Worm (Caenorhabditis elegans): Measurements from ENCODE around the gene srx-118.

The srx-118 gene

ce11 chrII:12525526-12525925, at the start of gene srx-118:
TSS of gene srx-118 (plus strand) at chrII:12525826.
- TF ChIP-seq unc-62 (GFP tag; optimal IDR thresholded peaks at IDR 0.05): no peak

- no peak for TF ChIP-seq unc-62 (GFP tag; optimal IDR thresholded peaks at IDR 0.05)
Observed at ce11 chrII:12480811-12481210, 44.8 kb upstream of the srx-118 start, which contains the start of gene arrd-9. TSS of gene arrd-9 (minus strand) at chrII:12480911.

- no peak for TF ChIP-seq unc-62 (GFP tag; optimal IDR thresholded peaks at IDR 0.05)
Observed at ce11 chrII:12481645-12482044, 44.0 kb upstream of the srx-118 start.

DNA sequence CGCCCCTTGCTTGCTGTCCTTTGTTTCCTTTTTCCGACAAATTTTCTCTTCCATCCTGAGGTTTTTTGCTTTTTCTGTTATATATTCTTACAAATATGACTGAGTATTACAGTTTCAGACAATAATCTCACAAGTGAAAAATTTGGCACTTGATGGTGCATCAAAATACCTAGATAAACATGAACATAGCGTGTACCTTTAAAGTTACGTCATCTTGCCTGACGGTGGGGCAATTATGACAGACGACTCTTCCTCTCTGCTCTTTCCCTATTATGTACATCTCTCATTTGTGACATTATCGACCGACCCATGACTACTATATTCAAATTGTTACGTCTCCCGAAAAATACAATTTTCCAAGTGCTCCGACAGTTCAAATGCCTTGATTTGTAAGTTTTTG, 43.0 kb upstream of the srx-118 start, which contains the start of gene fbxb-102:
fbxb-102 (plus strand) TSS at position 301 of the 400 bp plus-strand sequence.
- TF ChIP-seq unc-62 (GFP tag; optimal IDR thresholded peaks at IDR 0.05): no peak

- TF ChIP-seq unc-62 (GFP tag; optimal IDR thresholded peaks at IDR 0.05): no peak
Observed at ce11 chrII:12485060-12485459, 40.6 kb upstream of the srx-118 start, which contains the start of gene F15A4.10. TSS of gene F15A4.10 (minus strand) at chrII:12485160.

ce11 chrII:12488810-12489209, 36.8 kb upstream of the srx-118 start:
- no peak for TF ChIP-seq unc-62 (GFP tag; optimal IDR thresholded peaks at IDR 0.05)

DNA sequence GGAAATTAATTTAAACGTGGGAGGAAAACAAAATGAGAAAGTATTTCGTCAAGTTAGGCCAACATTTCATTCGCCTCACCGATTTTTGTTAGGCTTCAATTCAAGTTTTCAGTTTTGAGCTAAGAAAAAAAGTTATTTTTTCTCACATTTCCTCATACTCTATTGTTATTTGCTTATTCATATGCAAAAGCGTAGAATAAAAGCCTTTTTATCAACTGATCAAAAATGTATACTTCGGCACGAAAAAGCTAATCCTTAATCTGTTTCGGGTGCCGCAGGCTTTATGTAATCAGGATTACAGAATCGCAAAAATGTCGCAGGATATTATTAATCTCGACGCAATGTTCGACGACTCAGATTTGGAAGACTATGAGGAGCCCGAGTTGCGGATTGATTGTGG, 35.7 kb upstream of the srx-118 start, which contains the start of gene T21B4.15:
T21B4.15 (plus strand) TSS at position 301 of the 400 bp plus-strand sequence.
- TF ChIP-seq unc-62 (GFP tag; optimal IDR thresholded peaks at IDR 0.05): no peak

DNA sequence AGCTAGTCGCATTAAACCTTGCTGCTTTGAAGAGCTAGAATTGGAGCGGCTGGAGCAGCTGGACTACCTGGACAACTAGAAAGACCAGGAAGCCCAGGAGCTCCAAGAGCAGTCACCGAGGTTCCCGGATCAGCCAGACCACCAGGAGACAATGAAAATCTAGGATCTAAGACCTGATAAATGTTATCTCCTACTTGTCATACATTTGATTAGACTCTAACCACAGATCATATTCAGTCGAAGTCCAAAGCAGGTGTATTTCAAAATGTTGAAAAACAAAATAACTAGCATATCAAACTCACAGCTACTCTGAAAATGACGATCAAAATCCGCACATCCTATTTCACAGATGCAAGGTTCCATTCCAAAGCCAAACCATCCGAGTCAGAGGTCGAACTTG, 33.7 kb upstream of the srx-118 start, which contains the start of gene srz-6:
srz-6 (plus strand) TSS at position 301 of the 400 bp plus-strand sequence.
- TF ChIP-seq unc-62 (GFP tag; optimal IDR thresholded peaks at IDR 0.05): no peak

DNA sequence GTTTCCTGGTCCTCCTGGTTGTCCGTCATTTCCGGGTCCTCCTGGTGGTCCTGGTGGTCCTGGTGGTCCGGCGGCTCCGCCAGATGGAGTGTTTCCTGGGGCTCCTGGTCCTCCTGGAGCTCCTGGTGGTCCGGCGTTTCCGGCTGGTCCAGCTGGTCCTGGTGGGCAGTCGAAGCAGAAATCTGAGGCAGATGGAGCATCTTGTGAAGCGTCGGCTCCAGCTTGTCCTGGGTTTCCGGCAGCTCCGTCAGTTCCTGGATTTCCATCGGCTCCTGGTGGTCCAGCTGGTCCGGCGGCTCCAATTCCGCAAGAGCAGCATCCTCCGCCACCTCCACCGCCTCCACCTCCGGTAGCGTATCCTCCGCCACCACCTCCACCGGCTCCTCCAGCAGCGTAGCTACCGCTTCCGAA, 31.6 kb upstream of the srx-118 start:
- no peak for TF ChIP-seq unc-62 (GFP tag; optimal IDR thresholded peaks at IDR 0.05)

ce11 chrII:12494556-12495131, 31.0 kb upstream of the srx-118 start, which contains the start of gene col-85:
TSS of gene col-85 (minus strand) at chrII:12495095.
- TF ChIP-seq unc-62 (GFP tag; optimal IDR thresholded peaks at IDR 0.05): no peak

DNA sequence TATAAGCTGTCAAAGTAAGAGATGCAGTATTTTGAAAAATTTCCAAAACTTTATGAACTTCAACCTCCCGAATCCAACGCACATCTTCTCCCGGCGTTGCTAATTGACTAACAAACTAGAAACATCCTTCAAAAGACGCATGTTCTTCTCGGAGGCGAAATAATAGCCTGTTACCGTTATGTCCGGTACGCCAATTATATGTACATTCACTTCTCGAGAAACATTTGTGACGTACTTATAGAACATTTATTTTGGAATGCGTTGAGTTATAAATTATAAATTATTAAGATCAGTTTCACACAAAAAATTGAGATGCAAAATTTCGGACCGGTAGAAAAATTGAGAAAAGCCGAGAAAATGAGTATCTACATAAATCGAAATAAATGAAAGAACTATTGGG, 28.6 kb upstream of the srx-118 start, which contains the start of gene T21B4.3:
T21B4.3 (minus strand) TSS at position 101 of the 400 bp plus-strand sequence.
- TF ChIP-seq unc-62 (GFP tag; optimal IDR thresholded peaks at IDR 0.05): no peak

DNA sequence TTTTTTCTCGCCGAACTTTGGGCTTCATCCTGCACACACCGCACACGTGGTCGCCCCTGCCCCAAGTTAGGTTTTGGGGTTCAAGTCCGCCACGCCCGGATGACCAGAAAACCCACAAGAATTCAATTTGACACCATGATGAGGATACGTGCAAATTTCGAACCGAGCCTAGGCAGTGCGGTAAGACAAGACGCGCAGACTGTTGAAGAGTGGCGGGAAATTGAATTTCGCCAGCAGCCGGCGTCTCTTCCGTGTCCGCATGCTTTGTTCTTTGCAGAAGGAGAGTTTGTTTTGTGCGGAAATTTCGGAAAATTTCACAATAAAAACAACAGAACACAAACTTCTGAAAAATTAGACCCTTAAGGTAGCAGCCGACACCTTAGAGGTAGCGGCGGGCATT, 25.7 kb upstream of the srx-118 start:
- TF ChIP-seq unc-62 (GFP tag; optimal IDR thresholded peaks at IDR 0.05): no peak

DNA sequence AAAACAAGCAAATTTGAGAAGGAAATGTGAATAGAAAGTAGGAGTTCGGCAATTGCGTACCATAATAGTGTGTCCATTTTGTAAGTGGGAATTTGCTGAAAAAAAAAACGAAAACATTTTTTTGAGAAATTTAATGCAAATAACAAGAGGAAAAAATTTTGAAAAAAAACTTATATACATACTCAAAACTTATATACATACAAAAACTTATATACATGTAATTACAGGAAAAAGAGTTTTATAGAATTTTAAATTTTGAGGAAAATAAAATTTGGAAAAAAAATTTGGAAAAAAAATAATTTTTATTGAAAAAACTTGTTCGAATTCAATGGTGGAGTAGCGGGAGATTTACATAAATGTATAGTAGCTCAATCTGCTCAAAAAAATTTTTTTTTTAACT, 22.8 kb upstream of the srx-118 start, which contains the start of gene ador-1:
ador-1 (minus strand) TSS at position 101 of the 400 bp plus-strand sequence.
- TF ChIP-seq unc-62 (GFP tag; optimal IDR thresholded peaks at IDR 0.05): no peak

DNA sequence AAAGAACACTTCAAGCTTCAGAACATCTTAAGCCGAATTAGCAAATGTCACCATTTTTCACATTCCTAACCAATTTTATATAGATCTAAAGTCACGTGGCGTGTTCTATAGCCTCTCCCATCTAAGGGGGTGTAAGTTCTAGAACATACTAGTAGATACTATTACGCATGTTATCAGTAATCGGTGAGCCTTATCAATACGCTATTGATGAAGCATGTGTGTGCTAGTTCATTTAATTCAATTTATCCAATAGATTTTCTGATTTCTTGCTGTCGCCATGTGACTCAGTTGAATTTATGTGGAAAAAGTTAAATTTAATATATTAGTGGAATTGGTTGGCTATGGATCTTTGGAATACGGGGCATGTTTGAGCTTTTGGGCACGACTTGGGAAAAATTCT, 19.1 kb upstream of the srx-118 start:
- no peak for TF ChIP-seq unc-62 (GFP tag; optimal IDR thresholded peaks at IDR 0.05)

ce11 chrII:12507038-12507437, 18.6 kb upstream of the srx-118 start, which contains the start of gene srh-68:
TSS of gene srh-68 (plus strand) at chrII:12507338.
- no peak for TF ChIP-seq unc-62 (GFP tag; optimal IDR thresholded peaks at IDR 0.05)

DNA sequence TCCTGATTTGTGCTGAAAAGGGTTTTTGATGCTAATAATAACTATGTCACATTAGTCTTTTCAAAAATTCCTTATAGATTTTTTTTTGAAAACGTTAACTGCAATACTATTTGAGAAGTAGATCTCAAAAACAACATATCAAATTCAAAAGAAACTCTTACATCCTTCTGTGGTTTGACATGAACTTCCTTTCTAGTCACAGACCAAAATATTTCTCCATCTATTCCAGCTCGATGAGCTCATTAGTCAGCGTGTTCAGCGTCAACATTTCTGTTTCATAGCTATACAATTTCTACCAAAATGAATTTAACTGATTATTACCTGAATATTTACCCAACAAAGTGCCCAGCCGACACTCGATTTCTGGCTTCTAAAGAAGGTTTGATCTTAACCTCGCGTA, 17.0 kb upstream of the srx-118 start, which contains the start of gene srh-67:
srh-67 (plus strand) TSS at position 301 of the 400 bp plus-strand sequence.
- no peak for TF ChIP-seq unc-62 (GFP tag; optimal IDR thresholded peaks at IDR 0.05)

DNA sequence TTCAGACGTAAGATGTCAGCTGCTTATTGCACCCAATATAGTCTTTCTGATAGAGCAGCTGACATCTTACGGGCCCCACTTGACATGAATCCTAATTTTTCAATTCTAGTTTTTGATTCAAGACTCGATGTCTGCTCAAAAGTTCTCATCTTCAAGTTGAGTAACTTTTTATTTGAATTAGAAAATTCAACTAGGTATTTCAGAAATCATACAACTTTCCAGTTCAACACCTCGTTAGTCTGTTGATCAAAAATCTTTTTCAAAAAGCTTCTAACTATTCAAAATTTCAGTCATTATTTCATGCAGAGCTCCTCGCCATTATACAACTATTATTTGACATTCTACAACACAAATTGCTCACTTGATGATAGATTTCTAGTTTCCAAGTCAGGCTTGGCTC, 13.8 kb upstream of the srx-118 start, which contains the start of gene srh-73:
srh-73 (plus strand) TSS at position 301 of the 400 bp plus-strand sequence.
- no peak for TF ChIP-seq unc-62 (GFP tag; optimal IDR thresholded peaks at IDR 0.05)
